Worm (Caenorhabditis elegans): ENCODE results near the gene sra-28.

DNA sequence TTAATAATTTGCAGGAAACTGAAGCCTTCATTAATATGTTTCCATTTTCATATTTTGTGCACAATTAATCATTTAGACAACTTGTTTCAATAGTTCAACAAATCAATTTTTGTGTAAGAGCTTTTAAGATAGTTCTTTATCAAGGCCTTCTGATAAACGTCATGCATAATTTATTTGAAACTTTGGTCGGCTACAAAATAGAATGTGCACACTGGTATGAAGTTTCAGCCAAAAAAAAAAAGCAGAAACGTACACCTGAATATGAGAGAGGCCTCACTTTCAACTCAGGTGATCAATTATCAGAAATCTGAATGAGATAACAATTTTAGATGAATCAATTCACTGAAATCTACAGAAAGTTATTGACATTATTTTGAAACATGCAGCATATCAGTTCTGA lies 40.9 kb upstream of the sra-28 start:
- TF ChIP-seq him-1 (tag; optimal IDR thresholded peaks at IDR 0.05), result no peak
- no peak for TF ChIP-seq dao-5 (tag; optimal IDR thresholded peaks at IDR 0.05)
- no peak for TF ChIP-seq W03F9.2 (tag; optimal IDR thresholded peaks at IDR 0.05)

Measured in whole organism, L4/young adult.